Fruit fly (Drosophila melanogaster): Measurements from ENCODE around the gene Ziz.

Ziz gene

DNA sequence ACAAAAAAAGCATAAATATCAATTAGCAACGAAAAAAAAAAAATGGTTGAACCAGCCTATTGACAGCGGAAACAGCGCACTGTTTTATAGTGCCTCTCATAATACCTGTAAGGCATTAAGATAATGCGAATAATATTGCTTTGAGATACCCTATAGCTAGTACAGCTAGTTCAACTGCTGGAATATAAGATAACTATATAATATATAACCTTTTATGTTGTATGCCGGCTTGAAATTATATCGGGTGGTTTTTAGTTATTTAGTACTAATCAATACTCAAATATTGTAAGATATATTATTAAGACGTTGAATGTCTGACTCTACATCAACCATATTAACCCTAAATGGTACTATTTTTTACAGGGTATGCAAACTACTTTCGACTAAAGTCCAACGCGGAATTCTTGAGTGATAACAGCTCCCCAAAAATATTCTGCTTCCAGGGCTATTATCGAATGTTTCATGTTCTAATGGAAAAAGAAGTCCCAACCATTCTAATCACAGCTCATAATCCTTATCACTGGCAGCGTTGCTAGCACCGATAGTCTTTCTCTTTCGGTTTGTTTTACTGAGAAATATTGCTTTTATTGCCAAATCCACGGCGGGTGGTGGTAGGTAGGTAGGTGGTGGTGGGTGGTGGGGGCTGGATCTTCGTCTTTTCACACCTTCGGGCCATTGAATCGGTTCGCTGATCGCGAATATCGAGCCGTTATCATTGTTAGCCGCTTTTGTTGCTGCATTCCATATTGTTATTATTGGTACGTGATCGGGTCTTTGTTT is 62.0 kb downstream of the Ziz start (continued):
- peak; percentile 16; the same call in 1 of the 2 replicates for TF ChIP-seq ara (GFP tag; IDR thresholded peaks at IDR 0.05)
- peak; percentile 7 for TF ChIP-seq dmrt11E (tag; optimal IDR thresholded peaks at IDR 0.05)
- TF ChIP-seq nerfin-1 (tag; optimal IDR thresholded peaks at IDR 0.05), result no peak
- TF ChIP-seq Dp (GFP tag; optimal IDR thresholded peaks at IDR 0.05), result no peak
- TF ChIP-seq Mad (GFP tag; optimal IDR thresholded peaks at IDR 0.05), result peak; percentile 23
- no peak for TF ChIP-seq wek (GFP tag; optimal IDR thresholded peaks at IDR 0.05)
- TF ChIP-seq CG2875 (GFP tag; optimal IDR thresholded peaks at IDR 0.05), result peak; percentile 26
- TF ChIP-seq CG18619 (GFP tag; optimal IDR thresholded peaks at IDR 0.05), result peak; percentile 74
- peak; percentile 88 for TF ChIP-seq rib (GFP tag; IDR thresholded peaks at IDR 0.05)
- TF ChIP-seq mam (GFP tag; optimal IDR thresholded peaks at IDR 0.05), result peak; percentile 46
- TF ChIP-seq phol (tag; optimal IDR thresholded peaks at IDR 0.05), result peak; percentile 40
- TF ChIP-seq CG1832 (GFP tag; optimal IDR thresholded peaks at IDR 0.05), result no peak
- no peak for TF ChIP-seq CG18764 (GFP tag; optimal IDR thresholded peaks at IDR 0.05)
- peak; percentile 44 for TF ChIP-seq CG18262 (tag; optimal IDR thresholded peaks at IDR 0.05)
- TF ChIP-seq pum (GFP tag; optimal IDR thresholded peaks at IDR 0.05), result no peak
- TF ChIP-seq CG7372 (GFP tag; IDR thresholded peaks at IDR 0.05), result peak; percentile 82
- no peak for TF ChIP-seq ab (GFP tag; optimal IDR thresholded peaks at IDR 0.05)
- no peak for TF ChIP-seq CG17802 (tag; optimal IDR thresholded peaks at IDR 0.05)
- TF ChIP-seq en (GFP tag; optimal IDR thresholded peaks at IDR 0.05), result no peak
- no peak for TF ChIP-seq sqz (GFP tag; optimal IDR thresholded peaks at IDR 0.05)
- TF ChIP-seq CG18599 (GFP tag; optimal IDR thresholded peaks at IDR 0.05), result peak; percentile 88
- TF ChIP-seq psq (GFP tag; optimal IDR thresholded peaks at IDR 0.05), result no peak
- peak; percentile 14 for TF ChIP-seq CG4820 (GFP tag; optimal IDR thresholded peaks at IDR 0.05)
- no peak for TF ChIP-seq vfl (GFP tag; optimal IDR thresholded peaks at IDR 0.05)
- TF ChIP-seq zen (tag; optimal IDR thresholded peaks at IDR 0.05), result no peak
- TF ChIP-seq cas (GFP tag; IDR thresholded peaks at IDR 0.05), result peak; percentile 72
- peak; percentile 73; the same call in 2 of the 3 replicates for TF ChIP-seq CG2889 (GFP tag; IDR thresholded peaks at IDR 0.05)
- TF ChIP-seq D19B (GFP tag; optimal IDR thresholded peaks at IDR 0.05), result peak; percentile 94
- no peak for TF ChIP-seq CG13123 (GFP tag; optimal IDR thresholded peaks at IDR 0.05)
- no peak for TF ChIP-seq dati (GFP tag; IDR thresholded peaks at IDR 0.05)
- no peak for TF ChIP-seq pan (optimal IDR thresholded peaks at IDR 0.05)
- peak in 1 of 2 experiments; percentile 84 for TF ChIP-seq pan (GFP tag; optimal IDR thresholded peaks at IDR 0.05 in 1 of 2, IDR thresholded peaks at IDR 0.05 in 1 of 2)
- peak; percentile 88 for TF ChIP-seq seq (GFP tag; IDR thresholded peaks at IDR 0.05)
- peak; percentile 3 for TF ChIP-seq emc (GFP tag; optimal IDR thresholded peaks at IDR 0.05)
- no peak for TF ChIP-seq stwl (tag; optimal IDR thresholded peaks at IDR 0.05)
- peak; percentile 23 for TF ChIP-seq Fer2 (tag; optimal IDR thresholded peaks at IDR 0.05)
- peak; percentile 48 for TF ChIP-seq oc (tag; optimal IDR thresholded peaks at IDR 0.05)
- peak; percentile 63 for TF ChIP-seq CG13296 (GFP tag; optimal IDR thresholded peaks at IDR 0.05)
- TF ChIP-seq CG10462 (GFP tag; optimal IDR thresholded peaks at IDR 0.05), result no peak
- TF ChIP-seq tll (GFP tag; optimal IDR thresholded peaks at IDR 0.05), result no peak
- peak; percentile 73 for TF ChIP-seq sens (GFP tag)
- peak; percentile 44 for TF ChIP-seq run (tag; optimal IDR thresholded peaks at IDR 0.05)
- peak; percentile 88 for TF ChIP-seq Hand (GFP tag; optimal IDR thresholded peaks at IDR 0.05)
- TF ChIP-seq bigmax (GFP tag; optimal IDR thresholded peaks at IDR 0.05), result no peak
- no peak for TF ChIP-seq pros (GFP tag; optimal IDR thresholded peaks at IDR 0.05)
- peak; percentile 68 for TF ChIP-seq Hr3 (GFP tag; optimal IDR thresholded peaks at IDR 0.05)
- no peak for TF ChIP-seq hkb (optimal IDR thresholded peaks at IDR 0.05)
- peak; percentile 87 for TF ChIP-seq hkb (GFP tag; IDR thresholded peaks at IDR 0.05)
- peak; percentile 7 for TF ChIP-seq Jarid2 (GFP tag; optimal IDR thresholded peaks at IDR 0.05)
- no peak for TF ChIP-seq Sry-δ (GFP tag; optimal IDR thresholded peaks at IDR 0.05)

Data from whole organism, embryonic.